Worm (Caenorhabditis elegans) whole organism, midembryonic: ENCODE data around the gene col-92.

Experiments used
- T22C8.4 ChIP-seq: fragments of 200-800 bp; sonication (Bioruptor generic); IDR thresholded peaks from 2 replicates; pipeline ENCODE4 v1.3.6; 2022; ENCODE audit warnings: missing genetic modification characterization, missing compliant biosample characterization
- cog-1 ChIP-seq: sonication (generic microtip); optimal IDR thresholded peaks from 2 replicates; lab custom pipeline; 2016; ENCODE audit warnings: missing genetic modification characterization, missing compliant biosample characterization
- flt-1 ChIP-seq: fragments of 200-800 bp; sonication (Bioruptor generic); IDR thresholded peaks from 2 replicates; pipeline ENCODE4 v1.3.6; 2022; ENCODE audit warnings: missing genetic modification characterization, missing compliant biosample characterization
- klf-2 ChIP-seq: fragments of 200-800 bp; sonication (Bioruptor generic); conservative IDR thresholded peaks from 2 replicates; pipeline ENCODE4 v1.3.6; 2022; ENCODE audit warnings: missing genetic modification reagents, missing genetic modification characterization, missing compliant biosample characterization
- med-1 ChIP-seq: sonication (generic microtip); optimal IDR thresholded peaks from 2 replicates; lab custom pipeline; 2017; ENCODE audit warnings: missing genetic modification characterization, mild to moderate bottlenecking, missing compliant biosample characterization, antibody characterized with exemption, missing genetic modification reagents; ENCODE audit not compliant: insufficient read depth
- ref-1 ChIP-seq: fragments of 200-800 bp; sonication (Bioruptor generic); conservative IDR thresholded peaks from 2 replicates; pipeline ENCODE4 v1.3.6; 2022; ENCODE audit warnings: missing genetic modification reagents, missing genetic modification characterization, missing compliant biosample characterization
- tab-1 ChIP-seq: fragments of 200-800 bp; sonication (Bioruptor generic); IDR thresholded peaks from 2 replicates; pipeline ENCODE4 v1.3.6; 2022; ENCODE audit warnings: missing genetic modification characterization, missing compliant biosample characterization
- ztf-23 ChIP-seq: fragments of 200-800 bp; sonication (Bioruptor generic); IDR thresholded peaks from 2 replicates; pipeline ENCODE4 v1.3.6; 2022; ENCODE audit warnings: missing genetic modification reagents, missing genetic modification characterization, missing compliant biosample characterization
- ztf-29 ChIP-seq: fragments of 200-800 bp; sonication (Bioruptor generic); IDR thresholded peaks from 2 replicates; pipeline ENCODE4 v1.3.6; 2022; ENCODE audit warnings: missing genetic modification reagents, missing genetic modification characterization, missing compliant biosample characterization

The col-92 gene

DNA sequence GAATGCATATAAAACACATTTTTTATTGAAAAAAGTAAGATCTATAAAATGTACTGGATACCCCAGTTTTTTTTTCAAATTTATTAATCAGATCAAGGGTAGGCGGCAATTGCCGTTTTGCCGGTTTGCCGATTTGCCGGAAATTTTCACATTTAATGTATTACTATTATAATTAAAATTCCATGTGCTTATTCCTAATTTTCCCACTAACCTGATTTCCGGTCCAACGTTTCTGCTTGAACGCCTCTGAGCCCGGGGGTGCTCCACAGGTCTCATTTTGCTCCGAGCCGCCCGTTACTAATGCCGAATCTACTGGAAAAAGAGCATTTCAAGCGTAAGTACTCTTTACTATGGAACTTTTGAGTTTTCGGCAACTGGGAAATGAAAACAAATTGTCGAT, 13.4 kb downstream of the col-92 start, which contains the start of gene dhc-4:
dhc-4 (plus strand) TSS at position 301 of the 400 bp plus-strand sequence.
- no peak for TF ChIP-seq ztf-23 (GFP tag; lab: Robert Waterston, UW)
- no peak for TF ChIP-seq cog-1 (tag; lab: Kevin White, UChicago)
- TF ChIP-seq tab-1: no peak
- no peak for TF ChIP-seq med-1 (GFP tag; lab: Kevin White, UChicago)
- TF ChIP-seq T22C8.4 (GFP tag; lab: Robert Waterston, UW): no peak
- TF ChIP-seq klf-2 (GFP tag; lab: Robert Waterston, UW): no peak
- TF ChIP-seq ztf-29 (GFP tag; lab: Robert Waterston, UW): no peak
- no peak for TF ChIP-seq ref-1 (GFP tag; lab: Robert Waterston, UW)
- no peak for TF ChIP-seq flt-1 (GFP tag; lab: Robert Waterston, UW)

DNA sequence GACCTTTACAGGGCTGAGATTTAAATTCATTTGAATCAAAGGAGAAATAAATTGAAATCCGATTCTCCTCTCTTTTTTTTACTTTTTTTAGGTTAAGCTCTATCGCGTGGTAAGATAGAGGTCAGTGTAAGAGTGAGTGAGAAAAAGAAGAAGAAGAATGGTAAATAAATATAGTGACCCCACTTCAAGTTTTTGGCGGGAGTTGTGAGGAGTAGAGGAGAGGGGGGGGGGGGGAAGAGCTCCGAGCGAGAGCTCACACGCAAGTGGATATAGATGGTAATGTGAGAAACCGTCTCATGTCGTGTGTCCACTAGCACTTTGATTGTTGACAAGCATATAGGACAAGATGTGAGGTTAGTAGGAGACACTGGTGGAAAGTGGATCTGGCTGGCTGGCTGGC, 16.0 kb downstream of the col-92 start, which contains the start of gene W05B2.2:
W05B2.2 (minus strand) TSS at position 101 of the 400 bp plus-strand sequence.
- TF ChIP-seq med-1 (GFP tag; lab: Kevin White, UChicago): no peak
- no peak for TF ChIP-seq T22C8.4 (GFP tag; lab: Robert Waterston, UW)
- no peak for TF ChIP-seq tab-1
- no peak for TF ChIP-seq ztf-29 (GFP tag; lab: Robert Waterston, UW)
- TF ChIP-seq ztf-23 (GFP tag; lab: Robert Waterston, UW): no peak
- no peak for TF ChIP-seq klf-2 (GFP tag; lab: Robert Waterston, UW)
- no peak for TF ChIP-seq flt-1 (GFP tag; lab: Robert Waterston, UW)
- no peak for TF ChIP-seq cog-1 (tag; lab: Kevin White, UChicago)
- no peak for TF ChIP-seq ref-1 (GFP tag; lab: Robert Waterston, UW)

DNA sequence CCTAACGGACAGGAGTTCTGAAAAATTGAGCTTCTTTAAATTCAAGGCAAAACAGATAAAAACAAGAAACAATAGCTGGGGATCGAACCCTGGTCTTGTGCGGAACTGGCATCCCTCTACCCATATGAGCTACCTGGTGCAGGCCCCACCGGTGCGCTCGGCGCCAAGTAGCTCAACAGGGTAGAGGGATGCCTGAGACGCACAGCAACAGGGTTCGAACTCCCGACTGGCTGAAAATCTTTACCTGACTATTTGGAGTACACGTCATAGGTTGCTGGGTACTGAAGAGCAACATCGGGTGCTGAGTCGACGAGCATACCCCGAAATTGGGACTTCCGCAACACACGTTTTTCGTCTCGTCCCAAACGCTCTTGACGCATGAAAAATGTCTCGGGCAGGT, 20.1 kb downstream of the col-92 start:
- TF ChIP-seq med-1 (GFP tag; lab: Kevin White, UChicago): no peak
- no peak for TF ChIP-seq ztf-23 (GFP tag; lab: Robert Waterston, UW)
- TF ChIP-seq ref-1 (GFP tag; lab: Robert Waterston, UW): no peak
- no peak for TF ChIP-seq ztf-29 (GFP tag; lab: Robert Waterston, UW)
- TF ChIP-seq klf-2 (GFP tag; lab: Robert Waterston, UW): no peak
- no peak for TF ChIP-seq T22C8.4 (GFP tag; lab: Robert Waterston, UW)
- TF ChIP-seq cog-1 (tag; lab: Kevin White, UChicago): no peak
- TF ChIP-seq flt-1 (GFP tag; lab: Robert Waterston, UW): no peak
- TF ChIP-seq tab-1: no peak

DNA sequence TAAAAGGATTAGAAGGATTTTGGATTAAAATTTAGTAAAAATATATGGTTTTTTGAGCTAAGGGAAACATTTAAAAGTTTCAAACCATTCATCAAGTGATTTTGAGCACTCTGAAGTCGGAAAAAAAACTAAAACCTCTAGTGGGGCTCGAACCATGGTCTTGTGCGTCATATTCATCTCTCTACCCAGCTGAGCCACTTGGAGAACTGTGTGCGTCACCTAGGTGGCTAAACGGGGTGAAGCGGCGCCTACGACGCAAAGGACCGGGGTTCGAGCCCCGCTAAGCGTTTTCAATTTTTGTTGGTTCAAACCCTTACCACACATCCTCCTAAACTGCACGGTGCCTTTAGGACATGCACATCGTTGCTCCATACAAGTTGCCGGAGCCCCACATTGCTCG, 22.7 kb downstream of the col-92 start:
- no peak for TF ChIP-seq ztf-23 (GFP tag; lab: Robert Waterston, UW)
- no peak for TF ChIP-seq tab-1
- no peak for TF ChIP-seq flt-1 (GFP tag; lab: Robert Waterston, UW)
- no peak for TF ChIP-seq cog-1 (tag; lab: Kevin White, UChicago)
- no peak for TF ChIP-seq klf-2 (GFP tag; lab: Robert Waterston, UW)
- TF ChIP-seq T22C8.4 (GFP tag; lab: Robert Waterston, UW): no peak
- no peak for TF ChIP-seq ref-1 (GFP tag; lab: Robert Waterston, UW)
- no peak for TF ChIP-seq ztf-29 (GFP tag; lab: Robert Waterston, UW)
- TF ChIP-seq med-1 (GFP tag; lab: Kevin White, UChicago): no peak

DNA sequence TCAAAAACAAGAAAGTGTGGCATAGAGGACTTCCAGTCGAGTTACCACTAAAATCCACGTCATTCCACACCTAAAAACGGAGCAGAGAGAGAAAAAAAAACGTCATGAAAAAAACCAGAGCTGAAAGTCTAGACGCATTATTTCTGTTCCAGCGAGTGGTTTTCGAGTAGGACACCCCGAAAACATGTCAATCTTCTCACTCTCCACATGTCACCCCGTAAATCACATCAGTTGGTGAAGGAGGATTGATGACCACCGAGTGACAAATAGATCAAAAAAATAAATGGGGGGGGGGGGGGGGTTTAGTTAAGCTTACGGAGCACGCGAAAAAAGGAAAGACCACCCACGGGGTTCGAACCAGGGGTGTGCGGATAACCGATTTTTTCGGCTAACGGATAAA, 25.3 kb downstream of the col-92 start:
- TF ChIP-seq ref-1 (GFP tag; lab: Robert Waterston, UW) (no peak), klf-2 (GFP tag; lab: Robert Waterston, UW) (no peak), T22C8.4 (GFP tag; lab: Robert Waterston, UW) (no peak), med-1 (GFP tag; lab: Kevin White, UChicago) (no peak), ztf-23 (GFP tag; lab: Robert Waterston, UW) (no peak), cog-1 (tag; lab: Kevin White, UChicago) (no peak), tab-1 (no peak), flt-1 (GFP tag; lab: Robert Waterston, UW) (no peak), ztf-29 (GFP tag; lab: Robert Waterston, UW) (no peak)

DNA sequence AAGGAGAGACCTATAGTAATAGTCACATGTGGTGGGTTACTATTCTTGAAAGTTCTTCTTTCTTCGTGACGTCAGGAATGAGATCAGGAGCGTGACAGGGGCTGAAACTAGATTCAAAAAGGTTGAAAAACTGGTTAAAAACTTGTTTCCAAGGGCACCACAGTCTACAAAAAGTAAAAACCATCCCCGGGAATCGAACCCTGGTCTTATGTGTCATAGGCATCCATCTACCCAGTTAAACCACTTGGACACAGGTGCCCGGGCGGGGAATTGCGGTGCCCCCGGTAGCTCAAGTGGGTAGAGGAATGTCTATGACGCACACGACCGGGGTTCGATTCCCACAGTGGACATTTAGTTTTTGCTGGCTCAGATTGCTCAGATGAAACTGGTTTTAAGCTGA, 25.8 kb downstream of the col-92 start:
- no peak for TF ChIP-seq ztf-23 (GFP tag; lab: Robert Waterston, UW)
- no peak for TF ChIP-seq ref-1 (GFP tag; lab: Robert Waterston, UW)
- TF ChIP-seq med-1 (GFP tag; lab: Kevin White, UChicago): no peak
- no peak for TF ChIP-seq flt-1 (GFP tag; lab: Robert Waterston, UW)
- no peak for TF ChIP-seq tab-1
- TF ChIP-seq cog-1 (tag; lab: Kevin White, UChicago): no peak
- no peak for TF ChIP-seq T22C8.4 (GFP tag; lab: Robert Waterston, UW)
- no peak for TF ChIP-seq ztf-29 (GFP tag; lab: Robert Waterston, UW)
- TF ChIP-seq klf-2 (GFP tag; lab: Robert Waterston, UW): no peak

DNA sequence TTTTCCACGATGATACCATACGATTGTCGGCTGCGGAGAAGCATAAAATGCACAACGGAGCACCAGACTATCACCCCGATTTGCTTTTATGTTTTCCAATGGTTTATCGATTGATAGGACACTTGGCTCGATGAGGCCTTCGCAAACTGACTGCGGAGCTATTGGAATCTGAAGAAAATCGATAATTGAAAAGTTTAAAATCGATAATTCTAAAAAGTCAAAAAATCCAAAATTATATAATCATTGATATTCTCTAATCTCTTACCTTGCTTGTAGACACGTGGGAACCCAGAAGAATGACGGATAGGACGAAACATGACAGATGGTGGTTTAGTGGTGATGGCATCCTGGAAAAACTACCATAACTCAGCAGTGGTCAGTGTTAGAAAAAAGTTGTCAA, 29.9 kb downstream of the col-92 start, which contains the start of gene zig-5:
zig-5 (minus strand) TSS at position 349 of the 400 bp plus-strand sequence.
- TF ChIP-seq ref-1 (GFP tag; lab: Robert Waterston, UW): no peak

DNA sequence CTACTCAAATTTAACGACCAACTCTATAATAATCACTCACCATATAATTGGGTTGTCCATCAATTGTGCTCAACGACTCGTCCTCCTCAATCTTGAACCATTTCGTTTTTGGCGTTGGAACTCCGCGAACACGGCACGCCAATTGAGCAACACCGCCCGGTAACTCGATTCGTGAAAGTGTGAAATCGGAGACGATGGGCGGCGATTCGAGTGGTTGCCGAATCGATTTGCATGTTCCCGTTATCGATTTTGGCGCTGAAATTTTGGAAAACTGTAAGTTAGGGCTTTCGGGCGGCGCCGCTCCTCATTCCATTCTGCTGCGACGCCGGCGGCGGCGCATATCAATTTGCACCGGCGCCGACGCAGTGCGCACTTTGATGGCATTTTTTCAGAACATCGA, 31.3 kb downstream of the col-92 start:
- TF ChIP-seq cog-1 (tag; lab: Kevin White, UChicago) (no peak), ref-1 (GFP tag; lab: Robert Waterston, UW) (no peak), klf-2 (GFP tag; lab: Robert Waterston, UW) (no peak), med-1 (GFP tag; lab: Kevin White, UChicago) (no peak), ztf-23 (GFP tag; lab: Robert Waterston, UW) (no peak), tab-1 (no peak), T22C8.4 (GFP tag; lab: Robert Waterston, UW) (no peak), flt-1 (GFP tag; lab: Robert Waterston, UW) (no peak), ztf-29 (GFP tag; lab: Robert Waterston, UW) (no peak)

DNA sequence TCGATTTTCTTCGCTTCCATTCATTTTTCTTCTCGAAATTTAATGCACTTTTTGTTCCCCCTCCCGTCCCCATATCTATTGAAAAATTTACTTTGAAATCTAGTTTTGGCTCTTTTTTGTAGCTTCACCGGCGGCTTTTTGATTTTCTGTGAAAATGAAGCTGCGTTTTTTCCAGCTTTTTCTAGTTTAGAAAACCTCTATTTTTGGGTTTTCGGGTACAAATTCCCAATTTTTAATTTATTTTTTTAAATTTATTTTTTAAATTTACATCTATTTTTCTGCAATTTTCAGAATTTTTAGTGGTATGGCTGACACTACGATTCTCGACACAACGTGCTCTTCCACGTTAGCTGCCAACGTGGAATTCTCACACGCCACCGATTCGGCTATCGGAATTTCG, 35.9 kb downstream of the col-92 start, which contains the start of gene strd-1:
strd-1 (plus strand) TSS at position 301 of the 400 bp plus-strand sequence.
- TF ChIP-seq T22C8.4 (GFP tag; lab: Robert Waterston, UW) (no peak), klf-2 (GFP tag; lab: Robert Waterston, UW) (no peak), flt-1 (GFP tag; lab: Robert Waterston, UW) (no peak), ztf-29 (GFP tag; lab: Robert Waterston, UW) (no peak), ztf-23 (GFP tag; lab: Robert Waterston, UW) (no peak), tab-1 (no peak), ref-1 (GFP tag; lab: Robert Waterston, UW) (no peak), cog-1 (tag; lab: Kevin White, UChicago) (no peak), med-1 (GFP tag; lab: Kevin White, UChicago) (no peak)
